Worm (Caenorhabditis elegans): ENCODE results near the gene taf-6.2.

taf-6.2 gene

ce11 chrIV:3719057-3719456 is 24.5 kb upstream of the taf-6.2 start, which contains the start of gene Y37E11AM.3:
Gene Y37E11AM.3 (minus strand): TSS chrIV:3719157.
- TF ChIP-seq fkh-6 (tag; optimal IDR thresholded peaks at IDR 0.05) (no peak), gmeb-2 (tag; optimal IDR thresholded peaks at IDR 0.05) (no peak), nhr-232 (tag; optimal IDR thresholded peaks at IDR 0.05) (no peak), ceh-19 (GFP tag; optimal IDR thresholded peaks at IDR 0.05) (no peak), ceh-9 (tag; optimal IDR thresholded peaks at IDR 0.05) (no peak), npax-4 (tag; optimal IDR thresholded peaks at IDR 0.05) (no peak), ceh-48 (tag; optimal IDR thresholded peaks at IDR 0.05) (no peak), tbx-7 (tag; optimal IDR thresholded peaks at IDR 0.05) (no peak), hlh-13 (GFP tag; optimal IDR thresholded peaks at IDR 0.05) (no peak), ets-4 (tag; optimal IDR thresholded peaks at IDR 0.05) (no peak), tbx-2 (tag; optimal IDR thresholded peaks at IDR 0.05) (no peak), ceh-18 (tag; optimal IDR thresholded peaks at IDR 0.05) (no peak), hlh-6 (tag; optimal IDR thresholded peaks at IDR 0.05) (no peak), K09A11.1 (tag; optimal IDR thresholded peaks at IDR 0.05; ENCODE audit: insufficient read depth) (no peak), ref-2 (tag; optimal IDR thresholded peaks at IDR 0.05) (no peak), ttx-3 (tag; optimal IDR thresholded peaks at IDR 0.05) (no peak), pha-2 (tag; optimal IDR thresholded peaks at IDR 0.05) (no peak), nfya-1 (tag; optimal IDR thresholded peaks at IDR 0.05) (no peak)

DNA sequence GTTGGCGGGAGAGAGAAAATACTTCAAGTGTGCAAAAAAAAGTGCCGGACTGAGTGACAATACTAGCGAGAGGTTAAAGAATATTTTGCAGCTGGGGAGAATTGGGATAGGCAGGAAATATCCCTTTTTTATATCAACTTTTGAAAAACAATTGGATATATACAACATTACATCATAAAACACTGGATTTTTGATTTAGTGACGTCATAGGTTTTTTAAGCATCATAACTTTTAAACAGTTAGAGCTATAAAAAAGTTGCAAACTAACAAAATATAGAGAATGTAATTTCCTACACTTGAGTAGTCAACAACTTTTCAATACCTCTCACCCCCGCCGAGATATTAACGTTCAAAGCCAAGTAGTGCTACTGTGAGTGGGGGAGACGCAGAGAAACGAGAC is 16.2 kb upstream of the taf-6.2 start:
- TF ChIP-seq mec-3 (tag; optimal IDR thresholded peaks at IDR 0.05; ENCODE audit: borderline replicate concordance) (no peak), lim-6 (tag; optimal IDR thresholded peaks at IDR 0.05) (no peak), odd-2 (tag; optimal IDR thresholded peaks at IDR 0.05) (no peak), che-1 (tag; optimal IDR thresholded peaks at IDR 0.05) (no peak), madf-2 (tag; optimal IDR thresholded peaks at IDR 0.05) (no peak), K09A11.1 (tag; optimal IDR thresholded peaks at IDR 0.05; ENCODE audit: insufficient read depth) (no peak), fkh-6 (tag; optimal IDR thresholded peaks at IDR 0.05) (no peak), sox-4 (tag; optimal IDR thresholded peaks at IDR 0.05) (no peak), ceh-34 (tag; optimal IDR thresholded peaks at IDR 0.05) (no peak), fkh-10 (GFP tag; optimal IDR thresholded peaks at IDR 0.05) (no peak), elt-2 (tag; optimal IDR thresholded peaks at IDR 0.05) (no peak)

DNA sequence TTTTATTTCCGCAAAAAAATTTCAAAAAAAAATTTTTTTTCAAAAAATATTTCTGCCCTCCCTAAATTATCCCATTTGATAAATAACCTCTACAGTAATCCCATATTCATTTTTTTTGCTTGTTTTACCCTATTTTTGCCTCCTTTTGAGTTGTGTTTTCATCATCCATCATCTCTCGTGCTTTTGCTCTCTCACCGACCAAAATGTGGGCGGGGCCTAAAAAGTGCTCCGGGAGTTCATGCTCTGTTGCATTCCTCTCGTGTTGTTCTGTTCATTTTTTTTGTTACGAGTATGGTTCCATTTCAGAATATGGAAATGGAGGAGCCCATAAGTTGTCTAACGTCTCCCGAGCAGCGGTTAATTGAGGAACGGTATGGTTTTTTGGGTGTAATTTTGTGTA is 14.7 kb upstream of the taf-6.2 start, which contains the start of gene Y37E11AL.1:
Y37E11AL.1 (plus strand) TSS at position 301 of the 400 bp plus-strand sequence.
- TF ChIP-seq unc-3 (GFP tag; conservative IDR thresholded peaks at IDR 0.05), result no peak
- no peak for TF ChIP-seq unc-3 (tag; optimal IDR thresholded peaks at IDR 0.05)
- TF ChIP-seq ref-2 (tag; optimal IDR thresholded peaks at IDR 0.05), result no peak

DNA sequence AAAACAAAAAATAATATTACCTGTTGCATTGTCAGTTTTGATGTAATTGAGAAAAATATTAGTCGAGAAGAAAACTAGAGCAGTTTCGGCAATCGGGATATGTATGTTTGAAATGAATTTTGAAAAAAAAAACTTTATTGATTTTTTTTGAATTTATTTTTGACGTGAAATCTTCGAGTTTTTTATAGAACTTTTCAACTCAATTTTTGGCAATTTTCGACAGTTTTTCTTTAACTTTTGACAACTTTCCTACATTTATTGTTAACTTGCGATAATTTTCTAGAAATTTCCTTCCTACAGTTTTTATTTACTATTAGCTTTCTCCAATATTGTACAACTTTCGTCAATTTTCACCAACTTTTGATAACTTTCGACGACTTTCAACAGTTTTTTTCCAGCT is 7.4 kb upstream of the taf-6.2 start, which contains the start of gene Y37E11AL.12:
Y37E11AL.12 (minus strand) TSS at position 101 of the 400 bp plus-strand sequence.
- TF ChIP-seq tbx-7 (tag; optimal IDR thresholded peaks at IDR 0.05) (no peak), syd-9 (tag; optimal IDR thresholded peaks at IDR 0.05) (no peak), pag-3 (tag; optimal IDR thresholded peaks at IDR 0.05; ENCODE audit: borderline replicate concordance) (no peak), ztf-16 (tag; optimal IDR thresholded peaks at IDR 0.05) (no peak), C38D4.7 (GFP tag; optimal IDR thresholded peaks at IDR 0.05) (no peak), ahr-1 (tag; optimal IDR thresholded peaks at IDR 0.05) (no peak), ceh-34 (tag; optimal IDR thresholded peaks at IDR 0.05) (no peak), gmeb-2 (tag; optimal IDR thresholded peaks at IDR 0.05) (no peak), npax-4 (tag; optimal IDR thresholded peaks at IDR 0.05) (no peak), dmd-4 (tag; optimal IDR thresholded peaks at IDR 0.05; ENCODE audit: borderline replicate concordance) (no peak), ceh-2 (tag; optimal IDR thresholded peaks at IDR 0.05) (no peak), lim-6 (tag; optimal IDR thresholded peaks at IDR 0.05) (no peak), ceh-30 (tag; optimal IDR thresholded peaks at IDR 0.05) (no peak), pha-4 (tag; optimal IDR thresholded peaks at IDR 0.05) (no peak), hlh-13 (GFP tag; optimal IDR thresholded peaks at IDR 0.05) (no peak), fkh-6 (tag; optimal IDR thresholded peaks at IDR 0.05) (no peak), mec-3 (tag; optimal IDR thresholded peaks at IDR 0.05; ENCODE audit: borderline replicate concordance) (no peak), pros-1 (tag; optimal IDR thresholded peaks at IDR 0.05) (no peak), elt-4 (tag; optimal IDR thresholded peaks at IDR 0.05) (no peak), ceh-6 (GFP tag; optimal IDR thresholded peaks at IDR 0.05) (no peak)
